Worm (Caenorhabditis elegans): ENCODE measurements around the gene oops-1.

The oops-1 gene

ce11 chrIV:5842905-5843304, 29.0 kb upstream of the oops-1 start:
- TF ChIP-seq efl-1 (optimal IDR thresholded peaks at IDR 0.05) (no peak), efl-1 (GFP tag; optimal IDR thresholded peaks at IDR 0.05 in 1 of 2) (peak in 1 of 2 experiments; percentile 58), mdl-1 (tag; optimal IDR thresholded peaks at IDR 0.05) (no peak)

DNA sequence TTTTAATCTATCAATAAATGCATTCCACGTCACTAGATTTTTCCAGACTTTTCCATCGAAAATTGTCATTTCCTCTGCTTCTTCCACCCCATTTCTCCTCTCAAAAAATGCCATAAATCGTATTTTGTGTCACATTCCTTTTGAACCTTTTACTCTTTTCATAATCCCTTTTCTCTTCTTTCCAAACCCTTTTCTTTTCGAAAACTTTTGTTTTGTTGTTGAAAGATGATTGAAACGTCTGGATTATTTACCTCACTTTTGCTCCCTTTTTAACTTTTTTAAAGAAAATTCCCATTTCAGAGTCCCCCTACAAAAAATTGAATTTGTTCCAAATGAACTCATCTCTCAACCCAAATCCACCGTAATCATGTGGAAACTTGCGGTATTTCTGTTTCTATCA, 25.2 kb upstream of the oops-1 start, which contains the start of gene C06E7.2:
Gene C06E7.2, plus strand, starts transcription at position 301 of the 400 bp plus-strand sequence.
- TF ChIP-seq ceh-90 (tag; optimal IDR thresholded peaks at IDR 0.05) (no peak), nhr-237 (tag; optimal IDR thresholded peaks at IDR 0.05) (no peak), mab-9 (GFP tag; IDR thresholded peaks at IDR 0.05) (no peak), fkh-10 (GFP tag; optimal IDR thresholded peaks at IDR 0.05) (no peak), elt-2 (tag; optimal IDR thresholded peaks at IDR 0.05) (no peak), Y116A8C.19 (tag; optimal IDR thresholded peaks at IDR 0.05; ENCODE audit: borderline replicate concordance) (no peak), pqm-1 (tag; optimal IDR thresholded peaks at IDR 0.05) (no peak), ets-5 (GFP tag; IDR thresholded peaks at IDR 0.05) (no peak), ces-1 (GFP tag; optimal IDR thresholded peaks at IDR 0.05) (no peak), C16A3.4 (tag; optimal IDR thresholded peaks at IDR 0.05) (no peak), fos-1 (tag; optimal IDR thresholded peaks at IDR 0.05) (no peak), grh-1 (GFP tag; IDR thresholded peaks at IDR 0.05) (no peak), ztf-11 (tag; optimal IDR thresholded peaks at IDR 0.05) (no peak), hlh-4 (tag; optimal IDR thresholded peaks at IDR 0.05) (no peak), snu-23 (GFP tag; optimal IDR thresholded peaks at IDR 0.05) (no peak), lin-35 (GFP tag; optimal IDR thresholded peaks at IDR 0.05) (no peak), ama-1 (optimal IDR thresholded peaks at IDR 0.05) (no peak), lin-13 (GFP tag; optimal IDR thresholded peaks at IDR 0.05) (no peak), efl-3 (GFP tag; optimal IDR thresholded peaks at IDR 0.05) (no peak), hlh-17 (GFP tag; optimal IDR thresholded peaks at IDR 0.05; ENCODE audit: borderline replicate concordance) (no peak)

DNA sequence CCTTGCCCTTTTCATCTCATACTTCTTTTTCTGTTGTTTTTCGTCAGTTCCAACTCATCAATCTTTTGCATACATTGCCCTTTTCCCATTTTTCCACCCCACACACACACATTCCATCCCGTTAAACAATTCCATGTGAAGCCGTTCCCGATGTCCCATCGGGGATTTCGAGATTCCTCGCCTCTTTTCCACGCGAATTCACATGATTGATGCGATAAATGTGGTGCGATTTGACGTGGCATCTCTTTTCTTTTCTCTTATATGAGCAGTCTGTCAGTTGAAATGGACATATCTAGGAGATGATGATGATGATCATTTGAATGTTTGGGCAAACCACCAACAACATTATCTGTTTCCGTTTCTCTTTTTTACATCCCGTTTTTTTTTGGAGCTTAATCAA, 20.2 kb upstream of the oops-1 start:
- TF ChIP-seq C04F5.9 (tag; optimal IDR thresholded peaks at IDR 0.05) (no peak), lin-14 (GFP tag; optimal IDR thresholded peaks at IDR 0.05) (peak; percentile 21)

ce11 chrIV:5832801-5833200, 18.9 kb upstream of the oops-1 start:
- TF ChIP-seq ets-5 (GFP tag; IDR thresholded peaks at IDR 0.05) = no peak
- no peak for TF ChIP-seq ama-1 (optimal IDR thresholded peaks at IDR 0.05)
- TF ChIP-seq elt-2 (tag; optimal IDR thresholded peaks at IDR 0.05) = no peak
- TF ChIP-seq F16B12.6 (tag; optimal IDR thresholded peaks at IDR 0.05) = no peak
- no peak for TF ChIP-seq nhr-28 (tag; optimal IDR thresholded peaks at IDR 0.05)
- no peak for TF ChIP-seq zip-4 (GFP tag; optimal IDR thresholded peaks at IDR 0.05)
- TF ChIP-seq aly-2 (tag; optimal IDR thresholded peaks at IDR 0.05) = no peak
- TF ChIP-seq mab-9 (GFP tag; IDR thresholded peaks at IDR 0.05) = no peak
- no peak for TF ChIP-seq ceh-8 (GFP tag; optimal IDR thresholded peaks at IDR 0.05)
- no peak for TF ChIP-seq unc-86 (tag; optimal IDR thresholded peaks at IDR 0.05)
- TF ChIP-seq grh-1 (GFP tag; IDR thresholded peaks at IDR 0.05) = no peak
- TF ChIP-seq nhr-12 (tag; optimal IDR thresholded peaks at IDR 0.05) = no peak
- no peak for TF ChIP-seq lin-14 (GFP tag; optimal IDR thresholded peaks at IDR 0.05)

ce11 chrIV:5824493-5824892, 10.6 kb upstream of the oops-1 start, which contains the start of gene egal-1:
Gene egal-1, plus strand, starts transcription at chrIV:5824793.
- TF ChIP-seq ceh-8 (GFP tag; optimal IDR thresholded peaks at IDR 0.05) (no peak), lin-14 (GFP tag; optimal IDR thresholded peaks at IDR 0.05) (no peak), blmp-1 (tag; optimal IDR thresholded peaks at IDR 0.05) (no peak), unc-98 (GFP tag; IDR thresholded peaks at IDR 0.05) (no peak), lin-15B (tag; optimal IDR thresholded peaks at IDR 0.05) (no peak), xbp-1 (tag; optimal IDR thresholded peaks at IDR 0.05) (no peak), fkh-4 (tag; optimal IDR thresholded peaks at IDR 0.05; ENCODE audit: borderline replicate concordance) (no peak), ama-1 (optimal IDR thresholded peaks at IDR 0.05) (no peak), ces-1 (GFP tag; optimal IDR thresholded peaks at IDR 0.05) (no peak), snpc-4 (tag; optimal IDR thresholded peaks at IDR 0.05) (no peak), efl-1 (optimal IDR thresholded peaks at IDR 0.05) (no peak), efl-1 (GFP tag; optimal IDR thresholded peaks at IDR 0.05 in 1 of 2) (no peak), nhr-11 (tag; optimal IDR thresholded peaks at IDR 0.05) (no peak), mep-1 (tag; optimal IDR thresholded peaks at IDR 0.05) (no peak), nhr-47 (tag; optimal IDR thresholded peaks at IDR 0.05) (no peak), dpl-1 (GFP tag; optimal IDR thresholded peaks at IDR 0.05) (no peak), C34B4.2 (tag; optimal IDR thresholded peaks at IDR 0.05) (no peak), hlh-4 (tag; optimal IDR thresholded peaks at IDR 0.05) (no peak), mdl-1 (tag; optimal IDR thresholded peaks at IDR 0.05) (no peak)

Measured in whole organism, L1 larva.